Fruit fly (Drosophila melanogaster) whole organism: ENCODE data around the gene Ddr.

ENCODE experiments used
- CG8478 ChIP-seq: fragments of >200 bp; optimal IDR thresholded peaks from 2 replicates; lab custom pipeline; 2018; ENCODE audit warnings: inconsistent platforms
- Dll ChIP-seq: fragments of >200 bp; optimal IDR thresholded peaks from 2 replicates; lab custom pipeline; 2017
- pan ChIP-seq: fragments of >200 bp; optimal IDR thresholded peaks from 2 replicates; lab custom pipeline; 2017
- psq ChIP-seq: fragments of >200 bp; optimal IDR thresholded peaks from 2 replicates; lab custom pipeline; 2017
- usp ChIP-seq: fragments of >200 bp; optimal IDR thresholded peaks from 2 replicates; lab custom pipeline; 2017; ENCODE audit warnings: missing biosample characterization, missing genetic modification characterization, mixed read lengths

DNA sequence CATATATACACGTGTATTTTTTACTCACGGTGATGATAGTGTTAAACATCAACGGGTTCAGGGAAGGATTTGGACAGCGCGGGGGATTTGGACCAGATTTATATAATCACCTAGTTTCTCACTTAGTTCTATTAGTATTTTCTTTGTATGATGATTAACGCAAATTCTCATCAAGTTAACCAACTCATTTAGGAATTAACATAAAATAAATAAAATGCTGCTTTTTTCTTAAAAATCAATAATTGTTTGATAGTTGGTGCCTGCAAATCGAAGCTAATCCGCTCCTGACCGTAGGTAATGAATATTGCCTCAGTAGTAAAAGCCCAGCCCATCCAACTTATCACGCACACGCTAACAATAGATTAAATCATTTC lies 98.9 kb downstream of the Ddr start:
- no peak for TF ChIP-seq psq (lab: Kevin White, UChicago)
- TF ChIP-seq usp (GFP tag; lab: Kevin White, UChicago): no peak
- no peak for TF ChIP-seq Dll (lab: Kevin White, UChicago)
- TF ChIP-seq CG8478 (lab: Kevin White, UChicago): no peak
- no peak for TF ChIP-seq pan
